Worm (Caenorhabditis elegans): ENCODE measurements around the gene K10D11.3.

DNA sequence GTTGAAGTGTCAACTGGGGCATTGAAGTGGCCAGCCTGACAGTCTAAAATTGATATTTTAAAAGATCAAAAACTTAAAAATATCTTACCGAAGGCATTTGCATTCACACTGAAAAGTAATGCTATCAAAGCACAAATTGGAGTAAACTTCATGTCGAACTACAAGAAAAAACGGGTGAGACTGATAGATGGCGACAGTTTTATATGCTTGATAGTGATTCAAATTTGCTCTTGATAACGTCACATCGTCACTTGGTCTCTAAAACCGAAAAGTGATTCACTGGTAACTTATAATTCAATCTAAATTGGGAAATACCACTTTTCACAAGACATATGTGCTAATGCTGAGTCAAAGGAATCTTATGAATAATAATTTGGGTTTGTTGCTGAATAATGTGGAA, 5.7 kb upstream of the K10D11.3 start, which contains the start of gene K10D11.5:
- no peak for TF ChIP-seq nhr-25 (tag; optimal IDR thresholded peaks at IDR 0.05)
- TF ChIP-seq nhr-11 (tag; optimal IDR thresholded peaks at IDR 0.05) = no peak

Measured in whole organism, L2 larva.